Worm (Caenorhabditis elegans) whole organism, L2 larva: ENCODE results near the gene M163.1.

ENCODE experiments used
- ZK546.5 ChIP-seq: sonication (generic microtip); optimal IDR thresholded peaks from 2 replicates; lab custom pipeline; 2017; ENCODE audit warnings: missing biosample characterization, missing genetic modification characterization
- alr-1 ChIP-seq: fragments of 150-350 bp; optimal IDR thresholded peaks from 2 replicates; lab custom pipeline; 2014; ENCODE audit warnings: missing biosample characterization, missing genetic modification characterization
- aly-2 ChIP-seq: fragments of 150-350 bp; optimal IDR thresholded peaks from 2 replicates; lab custom pipeline; 2014; ENCODE audit warnings: missing biosample characterization, missing genetic modification characterization
- ama-1 ChIP-seq: fragments of 150-350 bp; optimal IDR thresholded peaks from 2 replicates; lab custom pipeline; 2018; ENCODE audit warnings: inconsistent platforms
- blmp-1 ChIP-seq: sonication (generic microtip); optimal IDR thresholded peaks from 2 replicates; lab custom pipeline; 2017; ENCODE audit warnings: missing genetic modification characterization, mild to moderate bottlenecking, missing compliant biosample characterization, antibody characterized with exemption, moderate library complexity; ENCODE audit not compliant: insufficient read depth
- ceh-16 ChIP-seq: fragments of 150-350 bp; optimal IDR thresholded peaks from 2 replicates; lab custom pipeline; 2014; ENCODE audit warnings: missing biosample characterization, missing genetic modification characterization
- ceh-82 ChIP-seq: fragments of 150-350 bp; optimal IDR thresholded peaks from 2 replicates; lab custom pipeline; 2014; ENCODE audit warnings: missing biosample characterization, missing genetic modification characterization
- crh-2 ChIP-seq: sonication (generic microtip); optimal IDR thresholded peaks from 2 replicates; lab custom pipeline; 2017; ENCODE audit warnings: missing biosample characterization, missing genetic modification characterization
- dmd-4 ChIP-seq: sonication (generic microtip); optimal IDR thresholded peaks from 2 replicates; lab custom pipeline; 2017; ENCODE audit warnings: missing biosample characterization, missing genetic modification characterization
- egl-27 ChIP-seq: sonication (generic microtip); optimal IDR thresholded peaks from 3 replicates; lab custom pipeline; 2017; ENCODE audit warnings: missing biosample characterization, missing genetic modification reagents, missing genetic modification characterization
- elt-1 ChIP-seq: fragments of 150-350 bp; optimal IDR thresholded peaks from 2 replicates; lab custom pipeline; 2014; ENCODE audit warnings: missing biosample characterization, missing genetic modification characterization
- elt-3 ChIP-seq: sonication (generic microtip); optimal IDR thresholded peaks from 2 replicates; lab custom pipeline; 2017; ENCODE audit warnings: missing biosample characterization, missing genetic modification characterization
- fos-1 ChIP-seq: fragments of 150-350 bp; optimal IDR thresholded peaks from 2 replicates; lab custom pipeline; 2014; ENCODE audit warnings: missing biosample characterization, missing genetic modification characterization
- gmeb-1 ChIP-seq: fragments of 150-350 bp; optimal IDR thresholded peaks from 2 replicates; lab custom pipeline; 2014; ENCODE audit warnings: missing biosample characterization, missing genetic modification characterization
- lin-11 ChIP-seq: fragments of 150-350 bp; sonication (generic microtip); optimal IDR thresholded peaks from 2 replicates; lab custom pipeline; 2014; ENCODE audit warnings: missing biosample characterization, missing genetic modification characterization, inconsistent platforms, mixed read lengths
- lin-13 ChIP-seq: fragments of 150-350 bp; optimal IDR thresholded peaks from 2 replicates; lab custom pipeline; 2014; ENCODE audit warnings: missing biosample characterization, missing genetic modification reagents, missing genetic modification characterization
- lin-39 ChIP-seq: fragments of 150-350 bp; optimal IDR thresholded peaks from 2 replicates; lab custom pipeline; 2014; ENCODE audit warnings: missing biosample characterization, missing genetic modification reagents, missing genetic modification characterization
- mab-5 ChIP-seq: fragments of 150-350 bp; optimal IDR thresholded peaks from 2 replicates; lab custom pipeline; 2014; ENCODE audit warnings: missing biosample characterization, missing genetic modification characterization
- mbf-1 ChIP-seq: sonication (generic microtip); optimal IDR thresholded peaks from 2 replicates; lab custom pipeline; 2017; ENCODE audit warnings: missing biosample characterization, missing genetic modification characterization
- mdl-1 ChIP-seq, 2 experiments: fragments of 150-350 bp in 1 of 2; sonication (generic microtip) in 1 of 2; optimal IDR thresholded peaks; 2 replicates each; lab custom pipeline; 2017; ENCODE audit warnings: missing biosample characterization in 2 of 2, missing genetic modification characterization in 2 of 2
- nhr-10 ChIP-seq: sonication (generic microtip); optimal IDR thresholded peaks from 2 replicates; lab custom pipeline; 2017; ENCODE audit warnings: missing biosample characterization, missing genetic modification characterization
- nhr-129 ChIP-seq: fragments of 150-350 bp; optimal IDR thresholded peaks from 2 replicates; lab custom pipeline; 2014; ENCODE audit warnings: missing biosample characterization, missing genetic modification characterization
- nhr-21 ChIP-seq: fragments of 150-350 bp; optimal IDR thresholded peaks from 2 replicates; lab custom pipeline; 2014; ENCODE audit warnings: missing biosample characterization, missing genetic modification characterization
- nhr-237 ChIP-seq: fragments of 150-350 bp; optimal IDR thresholded peaks from 2 replicates; lab custom pipeline; 2014; ENCODE audit warnings: missing biosample characterization, missing genetic modification characterization
- nhr-25 ChIP-seq: fragments of 150-350 bp; sonication (generic microtip); optimal IDR thresholded peaks from 3 replicates; lab custom pipeline; 2014; ENCODE audit warnings: missing biosample characterization, missing genetic modification characterization
- nhr-6 ChIP-seq: fragments of 150-350 bp; optimal IDR thresholded peaks from 2 replicates; lab custom pipeline; 2014; ENCODE audit warnings: missing biosample characterization, missing genetic modification characterization
- sem-4 ChIP-seq: fragments of 150-350 bp; optimal IDR thresholded peaks from 2 replicates; lab custom pipeline; 2014; ENCODE audit warnings: missing biosample characterization, missing genetic modification reagents, missing genetic modification characterization
- sma-3 ChIP-seq: sonication (generic microtip); optimal IDR thresholded peaks from 2 replicates; lab custom pipeline; 2016; ENCODE audit warnings: missing genetic modification reagents, missing genetic modification characterization, missing compliant biosample characterization
- sma-9 ChIP-seq, 2 experiments: fragments of 150-350 bp in 1 of 2; sonication (generic microtip) in 1 of 2; optimal IDR thresholded peaks; 2 replicates each; lab custom pipeline; 2014 to 2016; ENCODE audit warnings: missing genetic modification characterization in 2 of 2, mild to moderate bottlenecking in 1 of 2, missing biosample characterization in 1 of 2, missing compliant biosample characterization in 1 of 2, missing genetic modification reagents in 1 of 2, moderate library complexity in 1 of 2
- unc-39 ChIP-seq: fragments of 150-350 bp; optimal IDR thresholded peaks from 2 replicates; lab custom pipeline; 2014; ENCODE audit warnings: missing biosample characterization, missing genetic modification characterization
- unc-55 ChIP-seq: fragments of 150-350 bp; sonication (generic microtip); optimal IDR thresholded peaks from 3 replicates; lab custom pipeline; 2014; ENCODE audit warnings: missing biosample characterization, missing genetic modification reagents, missing genetic modification characterization
- zag-1 ChIP-seq: fragments of 150-350 bp; optimal IDR thresholded peaks from 2 replicates; lab custom pipeline; 2014; ENCODE audit warnings: missing biosample characterization, missing genetic modification characterization
- ztf-1 ChIP-seq: fragments of 200-800 bp; sonication (Bioruptor generic); conservative IDR thresholded peaks from 2 replicates; pipeline ENCODE4 v1.3.6; 2022; ENCODE audit warnings: missing genetic modification characterization, missing compliant biosample characterization
- ztf-4 ChIP-seq: fragments of 150-350 bp; optimal IDR thresholded peaks from 2 replicates; lab custom pipeline; 2014; ENCODE audit warnings: missing biosample characterization, missing genetic modification characterization

Gene M163.1

DNA sequence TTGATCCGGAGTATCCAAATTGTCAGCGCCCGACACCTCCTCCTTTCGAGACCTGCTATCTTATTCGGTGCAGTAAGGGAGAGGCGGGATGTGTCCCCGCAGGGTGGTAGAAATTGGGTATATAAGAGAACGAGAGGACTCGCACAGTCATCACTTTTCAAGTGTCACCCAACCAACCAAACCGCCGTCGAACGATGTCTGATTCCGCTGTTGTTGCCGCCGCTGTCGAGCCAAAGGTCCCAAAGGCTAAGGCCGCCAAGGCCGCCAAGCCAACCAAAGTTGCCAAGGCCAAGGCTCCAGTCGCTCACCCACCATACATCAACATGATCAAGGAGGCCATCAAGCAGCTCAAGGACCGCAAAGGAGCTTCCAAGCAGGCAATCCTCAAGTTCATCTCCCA, 13.7 kb downstream of the M163.1 start, which contains the start of gene his-24 (continued):
- TF ChIP-seq sma-3 (GFP tag; lab: Kevin White, UChicago): peak; percentile 60
- peak; percentile 72 for TF ChIP-seq sem-4
- peak; percentile 26 for TF ChIP-seq ama-1 (lab: Kevin White, UChicago)
- peak; percentile 73 for TF ChIP-seq lin-13 (GFP tag; lab: Kevin White, UChicago)
- peak; percentile 80 for TF ChIP-seq nhr-129 (tag; lab: Kevin White, UChicago)
- no peak for TF ChIP-seq alr-1 (tag; lab: Kevin White, UChicago)
- TF ChIP-seq ztf-1 (GFP tag; lab: Robert Waterston, UW): no peak
- peak; percentile 28 for TF ChIP-seq egl-27 (tag; lab: Kevin White, UChicago)
- TF ChIP-seq aly-2: no peak
- TF ChIP-seq unc-39 (tag; lab: Kevin White, UChicago): no peak
- TF ChIP-seq unc-55 (GFP tag; lab: Kevin White, UChicago): peak; percentile 76
- no peak for TF ChIP-seq elt-1 (tag; lab: Kevin White, UChicago)
- no peak for TF ChIP-seq dmd-4
- peak; percentile 48 for TF ChIP-seq nhr-6 (tag; lab: Kevin White, UChicago)
- no peak for TF ChIP-seq blmp-1 (tag; lab: Kevin White, UChicago)
- TF ChIP-seq mbf-1: no peak
- TF ChIP-seq nhr-237 (tag; lab: Kevin White, UChicago): no peak
- TF ChIP-seq nhr-10 (tag; lab: Kevin White, UChicago): no peak
- peak; percentile 87 for TF ChIP-seq sma-9 (GFP tag; optimal IDR thresholded peaks at IDR 0.05; lab: Kevin White, UChicago)
- no peak for TF ChIP-seq sma-9 (tag; optimal IDR thresholded peaks at IDR 0.05; lab: Kevin White, UChicago)
- TF ChIP-seq ZK546.5: no peak
- TF ChIP-seq, all 48 proteins: peak for 24

DNA sequence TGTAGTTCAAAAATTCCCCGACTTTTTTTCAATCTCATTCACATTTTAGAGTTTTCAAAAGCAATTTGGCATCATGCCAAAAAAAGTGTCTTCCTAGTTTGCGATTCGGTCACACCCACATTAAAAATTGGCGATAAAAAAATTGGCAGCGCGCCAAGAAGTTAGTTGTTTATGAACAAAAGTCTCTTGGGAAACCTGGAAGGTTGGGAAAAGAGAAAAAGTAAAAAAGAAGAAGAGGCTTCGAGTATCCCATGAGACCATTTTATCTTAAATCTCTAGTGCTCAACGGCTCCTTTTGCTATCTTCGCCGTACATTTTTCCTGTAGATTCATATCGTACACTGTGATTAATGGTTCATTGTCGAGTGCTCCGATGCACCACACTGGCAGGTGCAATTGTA, 15.8 kb downstream of the M163.1 start:
- TF ChIP-seq mab-5 (tag; lab: Kevin White, UChicago): peak; percentile 35
- no peak for TF ChIP-seq nhr-21 (tag; lab: Kevin White, UChicago)
- no peak for TF ChIP-seq gmeb-1 (tag; lab: Kevin White, UChicago)
- no peak for TF ChIP-seq mbf-1

DNA sequence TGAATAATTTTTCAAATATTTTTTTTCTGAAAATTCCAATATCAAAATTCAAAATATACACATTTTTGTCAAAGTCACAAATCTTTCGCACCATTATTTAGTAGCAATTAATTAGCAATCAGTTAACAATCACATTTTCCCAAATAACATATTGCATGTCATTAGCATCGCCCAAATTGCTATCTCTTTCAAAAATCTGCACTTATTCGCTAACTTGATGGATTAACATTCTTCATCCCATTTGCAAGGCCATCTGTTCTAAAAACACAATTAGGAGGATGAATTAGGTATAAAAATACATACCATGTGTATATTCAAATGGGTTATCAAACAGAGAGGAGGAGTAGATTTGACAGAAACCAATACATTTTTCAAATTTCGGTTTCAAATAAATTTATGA, 16.3 kb downstream of the M163.1 start:
- TF ChIP-seq nhr-25 (tag; lab: Kevin White, UChicago) (peak; percentile 51), sma-9 (GFP tag; optimal IDR thresholded peaks at IDR 0.05; lab: Kevin White, UChicago) (peak; percentile 23), sma-9 (tag; optimal IDR thresholded peaks at IDR 0.05; lab: Kevin White, UChicago) (no peak), unc-55 (GFP tag; lab: Kevin White, UChicago) (no peak), mab-5 (tag; lab: Kevin White, UChicago) (peak; percentile 72), aly-2 (no peak), elt-3 (tag; lab: Kevin White, UChicago) (no peak), zag-1 (tag; lab: Kevin White, UChicago) (no peak), ztf-4 (tag; lab: Kevin White, UChicago) (no peak), ceh-16 (tag; lab: Kevin White, UChicago) (peak; percentile 98), mdl-1 (tag; optimal IDR thresholded peaks at IDR 0.05; lab: Kevin White, UChicago) (no peak), lin-39 (tag; lab: Kevin White, UChicago) (peak; percentile 87)

DNA sequence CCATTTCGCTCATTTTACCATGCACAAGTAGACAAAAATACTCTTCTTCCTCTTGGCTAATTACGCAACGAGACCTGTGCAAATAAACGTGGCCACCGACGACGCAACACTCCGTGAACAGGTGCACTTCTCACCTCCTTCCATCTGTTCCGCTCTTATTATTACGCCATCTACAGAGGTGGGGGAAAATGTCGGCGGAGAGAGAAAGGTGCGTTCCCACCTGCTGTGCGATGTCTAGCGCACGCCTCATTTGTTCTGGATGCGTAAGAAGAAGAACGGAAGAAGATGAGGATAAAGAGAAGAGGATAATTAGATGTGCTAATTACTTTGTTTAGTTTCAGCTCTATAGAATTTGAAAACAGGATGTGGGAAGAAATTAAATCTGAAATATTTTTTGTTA, 17.1 kb downstream of the M163.1 start:
- TF ChIP-seq mab-5 (tag; lab: Kevin White, UChicago) (no peak), lin-11 (no peak), fos-1 (tag; lab: Kevin White, UChicago) (no peak)

DNA sequence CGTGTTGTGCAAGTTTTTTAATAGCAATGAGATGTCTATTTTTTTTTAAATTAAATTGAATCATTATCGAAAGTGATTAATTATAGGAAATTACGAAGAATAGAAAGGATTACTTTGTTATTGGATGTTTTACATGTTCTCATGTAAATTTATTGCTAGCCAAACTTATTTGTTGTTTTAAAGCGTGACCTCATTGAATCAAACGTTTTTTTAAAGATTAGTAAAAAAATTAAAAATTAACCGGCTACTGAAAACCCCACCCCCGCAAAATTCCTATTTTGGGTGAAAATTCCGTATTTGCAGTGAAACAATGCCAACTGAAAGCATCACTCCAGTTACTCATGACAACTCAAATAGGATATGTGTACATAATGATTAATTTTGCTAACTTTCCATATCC, 18.8 kb downstream of the M163.1 start, which contains the start of gene M163.8:
M163.8 (plus strand) TSS at position 301 of the 400 bp plus-strand sequence.
- TF ChIP-seq lin-11: no peak
- no peak for TF ChIP-seq ceh-82 (tag; lab: Kevin White, UChicago)
- TF ChIP-seq crh-2 (tag; lab: Kevin White, UChicago): no peak
- TF ChIP-seq ceh-16 (tag; lab: Kevin White, UChicago): no peak
- no peak for TF ChIP-seq mdl-1 (tag; optimal IDR thresholded peaks at IDR 0.05; lab: Kevin White, UChicago)
- TF ChIP-seq ama-1 (lab: Kevin White, UChicago): no peak
